Worm (Caenorhabditis elegans): ENCODE measurements around the gene D2096.10.
"Not testable (repeated sequence)": the region's sequence is repeated elsewhere in the genome, so short reads cannot be mapped to it uniquely, and the experiment has no call there.

DNA sequence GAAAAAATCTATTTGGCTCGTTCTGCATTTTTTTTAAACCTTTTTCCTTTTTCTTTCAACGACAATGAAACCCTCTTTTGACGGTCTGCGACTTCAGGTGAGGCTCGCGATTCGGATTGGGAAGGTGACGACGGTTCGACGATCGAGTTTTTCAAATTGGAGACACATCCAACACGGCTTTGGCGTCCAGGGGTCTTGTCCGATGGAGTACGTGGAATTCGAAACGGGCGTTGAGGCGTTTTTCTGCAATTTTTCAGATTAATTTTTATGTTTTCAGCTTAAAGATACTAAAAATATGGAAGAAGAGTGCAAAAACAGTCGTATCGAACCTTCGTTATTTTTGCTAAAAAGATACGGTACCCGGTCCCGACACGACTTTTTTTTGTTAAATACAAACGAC is at the start of gene D2096.10:
- not testable (repeated sequence) for TF ChIP-seq sptf-1 (tag; optimal IDR thresholded peaks at IDR 0.05); nhr-237 (tag; optimal IDR thresholded peaks at IDR 0.05); ztf-11 (tag; optimal IDR thresholded peaks at IDR 0.05); pha-4 (tag; optimal IDR thresholded peaks at IDR 0.05); snpc-4 (tag; optimal IDR thresholded peaks at IDR 0.05); nhr-76 (tag; optimal IDR thresholded peaks at IDR 0.05); unc-39 (tag; optimal IDR thresholded peaks at IDR 0.05); hlh-1 (tag; optimal IDR thresholded peaks at IDR 0.05); elt-1 (tag; optimal IDR thresholded peaks at IDR 0.05; ENCODE audit: borderline replicate concordance, insufficient read depth); nhr-28 (tag; optimal IDR thresholded peaks at IDR 0.05); lin-13 (tag; optimal IDR thresholded peaks at IDR 0.05); ces-1 (GFP tag; optimal IDR thresholded peaks at IDR 0.05); unc-62 (GFP tag; optimal IDR thresholded peaks at IDR 0.05)
